Worm (Caenorhabditis elegans) whole organism, late embryonic: ENCODE data around the gene F27D9.13.

Source experiments
- dve-1 ChIP-seq: sonication (generic microtip); optimal IDR thresholded peaks from 2 replicates; lab custom pipeline; 2017; ENCODE audit warnings: antibody characterized with exemption, mild to moderate bottlenecking, missing genetic modification characterization, missing compliant biosample characterization
- eyg-1 ChIP-seq: sonication (generic microtip); optimal IDR thresholded peaks from 2 replicates; lab custom pipeline; 2016; ENCODE audit warnings: missing genotype, missing genetic modification characterization, missing compliant biosample characterization
- hlh-15 ChIP-seq: sonication (generic microtip); optimal IDR thresholded peaks from 2 replicates; lab custom pipeline; 2016; ENCODE audit warnings: missing genetic modification characterization, missing compliant biosample characterization
- pag-3 ChIP-seq: sonication (generic microtip); optimal IDR thresholded peaks from 2 replicates; lab custom pipeline; 2016; ENCODE audit warnings: missing compliant biosample characterization, missing genetic modification characterization, borderline replicate concordance
- pha-4 ChIP-seq: fragments of 150-350 bp; optimal IDR thresholded peaks from 2 replicates; lab custom pipeline; 2018; ENCODE audit warnings: missing biosample characterization, missing genetic modification reagents, missing genetic modification characterization
- rnt-1 ChIP-seq: sonication (generic microtip); optimal IDR thresholded peaks from 2 replicates; lab custom pipeline; 2016; ENCODE audit warnings: missing genetic modification characterization, missing compliant biosample characterization
- tbx-2 ChIP-seq: sonication (generic microtip); optimal IDR thresholded peaks from 2 replicates; lab custom pipeline; 2016; ENCODE audit warnings: missing genetic modification characterization, missing compliant biosample characterization
- tbx-7 ChIP-seq: sonication (generic microtip); optimal IDR thresholded peaks from 2 replicates; lab custom pipeline; 2016; ENCODE audit warnings: missing genotype, missing genetic modification characterization, missing compliant biosample characterization
- ttx-3 ChIP-seq: sonication (generic microtip); optimal IDR thresholded peaks from 2 replicates; lab custom pipeline; 2016; ENCODE audit warnings: missing genetic modification reagents, missing genetic modification characterization, missing compliant biosample characterization
- unc-42 ChIP-seq: sonication (generic microtip); optimal IDR thresholded peaks from 2 replicates; lab custom pipeline; 2016; ENCODE audit warnings: missing genotype, missing genetic modification characterization, missing compliant biosample characterization

DNA sequence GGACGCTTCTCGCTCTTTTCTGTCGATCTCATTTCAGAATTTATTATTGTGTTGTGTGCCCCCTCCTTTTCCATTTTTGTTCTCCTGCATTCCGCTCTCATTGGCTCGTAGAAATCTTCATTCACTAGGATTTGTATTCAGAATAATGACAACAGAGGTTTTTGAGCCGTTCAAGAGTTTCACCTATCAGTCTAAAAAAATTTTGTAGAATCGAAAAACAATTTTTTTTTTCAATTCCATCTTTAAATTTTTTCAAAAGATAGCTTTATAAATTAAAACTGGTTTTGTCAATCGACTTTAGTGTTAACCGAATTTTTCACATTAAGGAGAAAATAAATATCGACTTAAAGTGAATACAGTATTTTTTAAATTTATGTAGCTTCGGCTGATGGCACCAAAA, 43.4 kb upstream of the F27D9.13 start, which contains the start of gene K09F5.4:
- no peak for TF ChIP-seq hlh-15 (tag; lab: Kevin White, UChicago)
- no peak for TF ChIP-seq tbx-2 (tag; lab: Kevin White, UChicago)
- TF ChIP-seq dve-1 (tag; lab: Kevin White, UChicago), result no peak
- TF ChIP-seq pha-4 (tag; lab: Kevin White, UChicago), result no peak
- no peak for TF ChIP-seq tbx-7 (tag; lab: Kevin White, UChicago)
- no peak for TF ChIP-seq rnt-1 (tag; lab: Kevin White, UChicago)
- TF ChIP-seq unc-42 (tag; lab: Kevin White, UChicago), result no peak
- no peak for TF ChIP-seq eyg-1
- no peak for TF ChIP-seq ttx-3 (tag; lab: Kevin White, UChicago)
- TF ChIP-seq pag-3 (tag; lab: Kevin White, UChicago), result no peak
